Fruit fly (Drosophila melanogaster) whole organism, embryonic: Measurements from ENCODE around the gene CG13309.

Experiments
- Abd-B ChIP-seq: fragments of 200-800 bp; sonication (Bioruptor generic); optimal IDR thresholded peaks from 2 replicates; lab custom pipeline; 2018; ENCODE audit warnings: missing biosample characterization, mild to moderate bottlenecking, missing genetic modification characterization, moderate library complexity
- CG1024 ChIP-seq: fragments of 200-800 bp; sonication (Bioruptor generic); IDR thresholded peaks from 2 replicates; pipeline ENCODE4 v1.3.6; 2022; ENCODE audit warnings: missing biosample characterization, missing genetic modification characterization
- CG12071 ChIP-seq: fragments of 200-800 bp; sonication (Bioruptor generic); optimal IDR thresholded peaks from 3 replicates; lab custom pipeline; 2018; ENCODE audit warnings: missing biosample characterization, mild to moderate bottlenecking, missing genetic modification characterization
- CG12744 ChIP-seq: fragments of 200-800 bp; sonication (Bioruptor generic); optimal IDR thresholded peaks from 2 replicates; lab custom pipeline; 2016; ENCODE audit warnings: missing biosample characterization, missing genetic modification characterization
- CG12942 ChIP-seq: fragments of 200-800 bp; sonication (Bioruptor generic); optimal IDR thresholded peaks from 3 replicates; lab custom pipeline; 2016; ENCODE audit warnings: missing biosample characterization, missing genetic modification characterization
- CG13424 ChIP-seq: fragments of 200-800 bp; sonication (Bioruptor generic); optimal IDR thresholded peaks from 2 replicates; lab custom pipeline; 2019; ENCODE audit warnings: missing biosample characterization, mild to moderate bottlenecking, missing genetic modification characterization, moderate library complexity
- CG14860 ChIP-seq: fragments of 200-800 bp; sonication (Bioruptor generic); IDR thresholded peaks from 3 replicates; pipeline ENCODE4 v1.3.6; 2022; ENCODE audit warnings: missing biosample characterization, missing genetic modification characterization; ENCODE audit not compliant: partially characterized antibody
- CG15269 ChIP-seq: fragments of 200-800 bp; sonication (Bioruptor generic); optimal IDR thresholded peaks from 2 replicates; lab custom pipeline; 2018; ENCODE audit warnings: missing biosample characterization, mild to moderate bottlenecking, missing genetic modification characterization, moderate library complexity
- CG1529 ChIP-seq: fragments of 200-800 bp; sonication (Bioruptor generic); optimal IDR thresholded peaks from 3 replicates; lab custom pipeline; 2018; ENCODE audit warnings: missing biosample characterization, missing genetic modification characterization
- CG1602 ChIP-seq: fragments of 200-800 bp; sonication (Bioruptor generic); optimal IDR thresholded peaks from 3 replicates; lab custom pipeline; 2016; ENCODE audit warnings: missing biosample characterization, missing genetic modification characterization
- CG17328 ChIP-seq: fragments of 200-800 bp; sonication (Bioruptor generic); IDR thresholded peaks from 2 replicates; pipeline ENCODE4 v1.3.6; 2022; ENCODE audit warnings: missing biosample characterization, missing genetic modification characterization
- CG1792 ChIP-seq: fragments of 200-800 bp; sonication (Bioruptor generic); optimal IDR thresholded peaks from 2 replicates; lab custom pipeline; 2016; ENCODE audit warnings: missing biosample characterization, missing genetic modification characterization
- CG2129 ChIP-seq: fragments of 200-800 bp; sonication (Bioruptor generic); IDR thresholded peaks from 2 replicates; pipeline ENCODE4 v1.3.6; 2022; ENCODE audit warnings: missing biosample characterization, missing genetic modification characterization; ENCODE audit not compliant: partially characterized antibody
- CG33557 ChIP-seq: fragments of 200-800 bp; sonication (Bioruptor generic); optimal IDR thresholded peaks from 2 replicates; lab custom pipeline; 2019; ENCODE audit warnings: missing biosample characterization, mild to moderate bottlenecking, missing genetic modification characterization, moderate library complexity
- CG4282 ChIP-seq: fragments of 200-800 bp; sonication (Bioruptor generic); optimal IDR thresholded peaks from 2 replicates; lab custom pipeline; 2016; ENCODE audit warnings: missing biosample characterization, missing genetic modification characterization
- CG4730 ChIP-seq: fragments of 200-800 bp; sonication (Bioruptor generic); IDR thresholded peaks from 2 replicates; pipeline ENCODE4 v1.3.6; 2022; ENCODE audit warnings: missing biosample characterization, missing genetic modification characterization
- CG6854 ChIP-seq: fragments of 200-800 bp; sonication (Bioruptor generic); optimal IDR thresholded peaks from 3 replicates; lab custom pipeline; 2017; ENCODE audit warnings: missing biosample characterization, mild to moderate bottlenecking, missing genetic modification characterization
- CG7372 ChIP-seq: fragments of 200-800 bp; sonication (Bioruptor generic); IDR thresholded peaks from 2 replicates; pipeline ENCODE4 v1.3.6; 2022; ENCODE audit warnings: missing biosample characterization, missing genetic modification characterization
- CG7928 ChIP-seq: fragments of 200-800 bp; sonication (Bioruptor generic); optimal IDR thresholded peaks from 2 replicates; lab custom pipeline; 2017; ENCODE audit warnings: missing biosample characterization, mild to moderate bottlenecking, missing genetic modification characterization
- CG7963 ChIP-seq: fragments of 200-800 bp; sonication (Bioruptor generic); IDR thresholded peaks from 3 replicates; pipeline ENCODE4 v1.3.6; 2022; ENCODE audit warnings: missing biosample characterization, missing genetic modification characterization; ENCODE audit not compliant: partially characterized antibody
- CG7987 ChIP-seq: fragments of 200-800 bp; sonication (Bioruptor generic); optimal IDR thresholded peaks from 2 replicates; lab custom pipeline; 2018; ENCODE audit warnings: missing biosample characterization, mild to moderate bottlenecking, missing genetic modification characterization, moderate library complexity
- CG8281 ChIP-seq: fragments of 200-800 bp; sonication (Bioruptor generic); optimal IDR thresholded peaks from 2 replicates; lab custom pipeline; 2018; ENCODE audit warnings: missing biosample characterization, mild to moderate bottlenecking, missing genetic modification characterization, moderate library complexity
- CrebB ChIP-seq: fragments of 200-800 bp; sonication (Bioruptor generic); optimal IDR thresholded peaks from 3 replicates; lab custom pipeline; 2018; ENCODE audit warnings: missing biosample characterization, mild to moderate bottlenecking, missing genetic modification characterization
- Drgx ChIP-seq: fragments of 200-800 bp; sonication (Bioruptor generic); IDR thresholded peaks from 2 replicates; pipeline ENCODE4 v1.3.6; 2022; ENCODE audit warnings: missing biosample characterization, missing genetic modification characterization
- Ets97D ChIP-seq: fragments of 200-800 bp; sonication (Bioruptor generic); optimal IDR thresholded peaks from 3 replicates; lab custom pipeline; 2016; ENCODE audit warnings: missing biosample characterization, missing genetic modification characterization
- H15 ChIP-seq: fragments of 200-800 bp; sonication (Bioruptor generic); IDR thresholded peaks from 3 replicates; pipeline ENCODE4 v1.3.6; 2022; ENCODE audit warnings: missing biosample characterization, missing genetic modification characterization
- HHEX ChIP-seq: fragments of 200-800 bp; sonication (Bioruptor generic); optimal IDR thresholded peaks from 3 replicates; lab custom pipeline; 2017; ENCODE audit warnings: missing biosample characterization, mild to moderate bottlenecking, missing genetic modification characterization, missing genetic modification reagents
- Hmx ChIP-seq: fragments of 200-800 bp; sonication (Bioruptor generic); optimal IDR thresholded peaks from 2 replicates; lab custom pipeline; 2016; ENCODE audit warnings: missing biosample characterization, missing genetic modification characterization
- Mad ChIP-seq: fragments of 200-800 bp; sonication (Bioruptor generic); optimal IDR thresholded peaks from 2 replicates; lab custom pipeline; 2016; ENCODE audit warnings: missing biosample characterization, missing genetic modification characterization
- Mes4 ChIP-seq: fragments of 200-800 bp; sonication (Bioruptor generic); optimal IDR thresholded peaks from 2 replicates; lab custom pipeline; 2016; ENCODE audit warnings: missing biosample characterization, missing genetic modification characterization
- NC2α ChIP-seq: fragments of 200-800 bp; sonication (Bioruptor generic); optimal IDR thresholded peaks from 2 replicates; lab custom pipeline; 2016; ENCODE audit warnings: missing biosample characterization, missing genetic modification characterization
- NfI ChIP-seq: fragments of 200-800 bp; sonication (Bioruptor generic); optimal IDR thresholded peaks from 3 replicates; lab custom pipeline; 2018; ENCODE audit warnings: missing biosample characterization, mild to moderate bottlenecking, missing genetic modification characterization, moderate library complexity
- Side ChIP-seq: fragments of 200-800 bp; sonication (Bioruptor generic); optimal IDR thresholded peaks from 2 replicates; lab custom pipeline; 2016; ENCODE audit warnings: missing biosample characterization, missing genetic modification characterization
- btn ChIP-seq: fragments of 200-800 bp; sonication (Bioruptor generic); optimal IDR thresholded peaks from 2 replicates; lab custom pipeline; 2016; ENCODE audit warnings: missing biosample characterization, missing genetic modification characterization
- disco-r ChIP-seq: fragments of 200-800 bp; sonication (Bioruptor generic); optimal IDR thresholded peaks from 2 replicates; lab custom pipeline; 2016; ENCODE audit warnings: missing biosample characterization, missing genetic modification characterization
- ewg ChIP-seq: fragments of 200-800 bp; sonication (Bioruptor generic); optimal IDR thresholded peaks from 3 replicates; lab custom pipeline; 2017; ENCODE audit warnings: mild to moderate bottlenecking, missing biosample characterization, missing genetic modification reagents, missing genetic modification characterization
- eyg ChIP-seq: fragments of 200-800 bp; sonication (Bioruptor generic); optimal IDR thresholded peaks from 3 replicates; lab custom pipeline; 2016; ENCODE audit warnings: missing biosample characterization, missing genetic modification characterization
- nerfin-1 ChIP-seq: fragments of 200-800 bp; sonication (Bioruptor generic); optimal IDR thresholded peaks from 3 replicates; lab custom pipeline; 2019; ENCODE audit warnings: missing biosample characterization, mild to moderate bottlenecking, missing genetic modification characterization, moderate library complexity
- nmo ChIP-seq: fragments of 200-800 bp; sonication (Bioruptor generic); optimal IDR thresholded peaks from 2 replicates; lab custom pipeline; 2018; ENCODE audit warnings: missing biosample characterization, mild to moderate bottlenecking, missing genetic modification characterization, moderate library complexity
- peb ChIP-seq: fragments of 200-800 bp; sonication (Bioruptor generic); IDR thresholded peaks from 2 replicates; pipeline ENCODE4 v1.3.6; 2022; ENCODE audit warnings: missing biosample characterization, missing genetic modification characterization
- pfk ChIP-seq: fragments of 200-800 bp; sonication (Bioruptor generic); optimal IDR thresholded peaks from 2 replicates; lab custom pipeline; 2018; ENCODE audit warnings: missing biosample characterization, mild to moderate bottlenecking, missing genetic modification characterization, moderate library complexity
- pros ChIP-seq: fragments of 200-800 bp; sonication (Bioruptor generic); optimal IDR thresholded peaks from 3 replicates; lab custom pipeline; 2019; ENCODE audit warnings: missing biosample characterization, mild to moderate bottlenecking, missing genetic modification characterization, moderate library complexity
- sisA ChIP-seq: fragments of 200-800 bp; sonication (Bioruptor generic); IDR thresholded peaks from 2 replicates; pipeline ENCODE4 v1.3.6; 2022; ENCODE audit warnings: missing biosample characterization, missing genetic modification characterization
- sqz ChIP-seq: fragments of 200-800 bp; sonication (Bioruptor generic); optimal IDR thresholded peaks from 3 replicates; lab custom pipeline; 2018; ENCODE audit warnings: missing biosample characterization, mild to moderate bottlenecking, missing genetic modification characterization
- tna ChIP-seq: fragments of 200-800 bp; sonication (Bioruptor generic); IDR thresholded peaks from 2 replicates; pipeline ENCODE4 v1.3.6; 2022; ENCODE audit warnings: missing biosample characterization, missing genetic modification characterization; ENCODE audit not compliant: partially characterized antibody
- twi ChIP-seq: fragments of 200-800 bp; optimal IDR thresholded peaks from 2 replicates; lab custom pipeline; 2019; ENCODE audit warnings: missing biosample characterization, mild to moderate bottlenecking, missing genetic modification characterization, moderate library complexity
- tx ChIP-seq: fragments of 200-800 bp; sonication (Bioruptor generic); optimal IDR thresholded peaks from 2 replicates; lab custom pipeline; 2016; ENCODE audit warnings: missing biosample characterization, missing genetic modification characterization
- zen2 ChIP-seq: fragments of 200-800 bp; sonication (Bioruptor generic); IDR thresholded peaks from 3 replicates; pipeline ENCODE4 v1.3.6; 2022; ENCODE audit warnings: missing biosample characterization, missing genetic modification characterization; ENCODE audit not compliant: partially characterized antibody
- zfh2 ChIP-seq: fragments of 200-800 bp; sonication (Bioruptor generic); optimal IDR thresholded peaks from 2 replicates; lab custom pipeline; 2016; ENCODE audit warnings: missing biosample characterization, missing genetic modification characterization

The CG13309 gene

dm6 chr3L:8772998-8773684 is 37.1 kb upstream of the CG13309 start:
- no peak for TF ChIP-seq CG7963 (GFP tag; lab: Robert Waterston, UW)
- TF ChIP-seq CG15269: peak; percentile 83
- TF ChIP-seq CG4282: no peak
- peak; percentile 43; the same call in 1 of the 2 replicates for TF ChIP-seq CG7372 (GFP tag; lab: Robert Waterston, UW)
- peak; percentile 48 for TF ChIP-seq CG12942 (GFP tag; lab: Kevin White, UChicago)
- TF ChIP-seq tx (GFP tag; lab: Kevin White, UChicago): no peak
- TF ChIP-seq eyg: no peak
- TF ChIP-seq twi (tag; lab: Kevin White, UChicago): peak; percentile 61
- peak; percentile 47 for TF ChIP-seq ewg
- TF ChIP-seq btn (GFP tag; lab: Kevin White, UChicago): peak; percentile 41
- peak; percentile 48; the same call in 1 of the 2 replicates for TF ChIP-seq CG4730
- TF ChIP-seq CrebB (tag; lab: Kevin White, UChicago): peak; percentile 62
- TF ChIP-seq CG7987 (GFP tag; lab: Kevin White, UChicago): no peak
- no peak for TF ChIP-seq Ets97D (GFP tag; lab: Kevin White, UChicago)
- TF ChIP-seq CG1602 (GFP tag; lab: Kevin White, UChicago): peak; percentile 60
- no peak for TF ChIP-seq CG14860 (GFP tag; lab: Robert Waterston, UW)
- TF ChIP-seq tna: no peak
- TF ChIP-seq CG8281 (tag; lab: Kevin White, UChicago): peak; percentile 90
- TF ChIP-seq CG33557 (GFP tag; lab: Kevin White, UChicago): peak; percentile 79
- TF ChIP-seq CG12071 (GFP tag; lab: Kevin White, UChicago): no peak
- no peak for TF ChIP-seq CG12744
- TF ChIP-seq disco-r (GFP tag; lab: Kevin White, UChicago): no peak
- TF ChIP-seq Abd-B (GFP tag; lab: Kevin White, UChicago): peak; percentile 72
- TF ChIP-seq sqz (GFP tag; lab: Kevin White, UChicago): peak; percentile 57
- TF ChIP-seq NfI (GFP tag; lab: Kevin White, UChicago): peak; percentile 73
- TF ChIP-seq CG1024 (GFP tag; lab: Robert Waterston, UW): no peak
- TF ChIP-seq H15 (GFP tag; lab: Robert Waterston, UW): 0 out of 3 replicates have a peak, but pooled peaks have one; percentile 54
- no peak for TF ChIP-seq zfh2
- TF ChIP-seq HHEX (GFP tag; lab: Kevin White, UChicago): peak; percentile 8
- TF ChIP-seq NC2α (GFP tag; lab: Kevin White, UChicago): peak; percentile 20
- peak; percentile 52 for TF ChIP-seq Side (GFP tag; lab: Kevin White, UChicago)
- TF ChIP-seq CG2129: no peak
- peak; percentile 57; the same call in 1 of the 2 replicates for TF ChIP-seq sisA (GFP tag; lab: Robert Waterston, UW)
- peak; percentile 85 for TF ChIP-seq CG13424
- no peak for TF ChIP-seq CG1792 (GFP tag; lab: Kevin White, UChicago)
- TF ChIP-seq Mes4 (GFP tag; lab: Kevin White, UChicago): peak; percentile 66
- TF ChIP-seq nerfin-1 (tag; lab: Kevin White, UChicago): peak; percentile 72
- no peak for TF ChIP-seq Hmx
- peak; percentile 76 for TF ChIP-seq Drgx (GFP tag; lab: Robert Waterston, UW)
- TF ChIP-seq nmo (GFP tag; lab: Kevin White, UChicago): peak; percentile 85
- no peak; the same call in 1 of the 2 replicates for TF ChIP-seq peb (GFP tag; lab: Robert Waterston, UW)
- no peak for TF ChIP-seq pros (GFP tag; lab: Kevin White, UChicago)
- TF ChIP-seq CG6854: peak; percentile 19
- TF ChIP-seq pfk (GFP tag; lab: Kevin White, UChicago): no peak
- peak; percentile 61 for TF ChIP-seq Mad
- no peak for TF ChIP-seq CG7928 (GFP tag; lab: Kevin White, UChicago)
- TF ChIP-seq CG17328 (GFP tag; lab: Robert Waterston, UW): peak; percentile 76
- no peak for TF ChIP-seq zen2 (GFP tag; lab: Robert Waterston, UW)
- TF ChIP-seq CG1529 (GFP tag; lab: Kevin White, UChicago): peak; percentile 76
